Worm (Caenorhabditis elegans) whole organism, L1 larva: ENCODE measurements around the gene fbxa-152.

Source experiments
- C04F5.9 ChIP-seq: sonication (generic microtip); optimal IDR thresholded peaks from 2 replicates; lab custom pipeline; 2016; ENCODE audit warnings: missing genetic modification characterization, missing compliant biosample characterization
- C16A3.4 ChIP-seq: fragments of 150-350 bp; optimal IDR thresholded peaks from 2 replicates; lab custom pipeline; 2014; ENCODE audit warnings: missing biosample characterization, missing genetic modification characterization
- F16B12.6 ChIP-seq: fragments of 150-350 bp; optimal IDR thresholded peaks from 2 replicates; lab custom pipeline; 2014; ENCODE audit warnings: missing biosample characterization, missing genetic modification characterization
- ama-1 ChIP-seq: fragments of 150-350 bp; optimal IDR thresholded peaks from 2 replicates; lab custom pipeline; 2014
- ceh-63 ChIP-seq: fragments of 200-800 bp; sonication (Bioruptor generic); optimal IDR thresholded peaks from 2 replicates; lab custom pipeline; 2018; ENCODE audit warnings: mild to moderate bottlenecking, missing genetic modification characterization, missing compliant biosample characterization
- ceh-8 ChIP-seq: fragments of 200-800 bp; sonication (Bioruptor generic); optimal IDR thresholded peaks from 2 replicates; lab custom pipeline; 2018; ENCODE audit warnings: mild to moderate bottlenecking, missing genetic modification characterization, moderate library complexity, missing compliant biosample characterization
- ceh-82 ChIP-seq, 3 experiments: fragments of 150-350 bp in 1 of 3; sonication (generic microtip) in 2 of 3; optimal IDR thresholded peaks; 2 replicates each; lab custom pipeline; 2014 to 2017; ENCODE audit warnings: missing biosample characterization in 3 of 3, missing genetic modification characterization in 3 of 3
- ceh-88 ChIP-seq: fragments of 200-800 bp; sonication (Bioruptor generic); IDR thresholded peaks from 2 replicates; pipeline ENCODE4 v1.3.6; 2022; ENCODE audit warnings: missing genetic modification characterization, missing compliant biosample characterization
- dpl-1 ChIP-seq, 3 experiments: fragments of 150-350 bp in 2 of 3; sonication (generic microtip) in 1 of 3; optimal IDR thresholded peaks; 2 replicates each; lab custom pipeline; 2014 to 2017; ENCODE audit warnings: missing biosample characterization in 3 of 3, missing genetic modification characterization in 3 of 3, missing genetic modification reagents in 3 of 3
- efl-1 ChIP-seq, 4 experiments: fragments of 150-350 bp; optimal IDR thresholded peaks in 3 of 4; peaks in 1 of 4; 1 replicate in 1 of 4; 2 replicates in 3 of 4; lab custom pipeline; 2014; ENCODE audit warnings: missing biosample characterization in 2 of 4, missing genetic modification characterization in 2 of 4, missing genetic modification reagents in 2 of 4
- efl-3 ChIP-seq: fragments of 200-800 bp; sonication (Bioruptor generic); optimal IDR thresholded peaks from 2 replicates; lab custom pipeline; 2018; ENCODE audit warnings: mild to moderate bottlenecking, missing genetic modification characterization, missing compliant biosample characterization
- elt-3 ChIP-seq, 6 experiments: fragments of 150-350 bp in 1 of 6; sonication (generic microtip); optimal IDR thresholded peaks; 2 replicates each; lab custom pipeline; 2017 to 2018; ENCODE audit warnings: missing biosample characterization in 6 of 6, missing genetic modification characterization in 6 of 6, inconsistent platforms in 1 of 6
- fkh-10 ChIP-seq: sonication (generic microtip); optimal IDR thresholded peaks from 2 replicates; lab custom pipeline; 2017; ENCODE audit warnings: missing biosample characterization, missing genetic modification reagents, missing genetic modification characterization
- fos-1 ChIP-seq: fragments of 150-350 bp; optimal IDR thresholded peaks from 2 replicates; lab custom pipeline; 2014; ENCODE audit warnings: missing biosample characterization, missing genetic modification characterization
- irx-1 ChIP-seq: sonication (generic microtip); optimal IDR thresholded peaks from 2 replicates; lab custom pipeline; 2016; ENCODE audit warnings: missing genetic modification characterization, missing compliant biosample characterization
- lin-13 ChIP-seq: fragments of 150-350 bp; optimal IDR thresholded peaks from 2 replicates; lab custom pipeline; 2014; ENCODE audit warnings: missing biosample characterization, missing genetic modification reagents, missing genetic modification characterization
- lin-14 ChIP-seq: fragments of 200-800 bp; sonication (Bioruptor generic); optimal IDR thresholded peaks from 2 replicates; lab custom pipeline; 2018; ENCODE audit warnings: mild to moderate bottlenecking, missing genetic modification characterization, moderate library complexity, missing compliant biosample characterization
- lin-15B ChIP-seq: fragments of 150-350 bp; sonication (generic microtip); optimal IDR thresholded peaks from 3 replicates; lab custom pipeline; 2014; ENCODE audit warnings: missing biosample characterization, missing genetic modification characterization
- lin-35 ChIP-seq, 2 experiments: fragments of 150-350 bp; optimal IDR thresholded peaks; 2 replicates each; lab custom pipeline; 2014; ENCODE audit warnings: missing biosample characterization in 2 of 2, missing genetic modification characterization in 2 of 2, missing genetic modification reagents in 2 of 2
- lir-3 ChIP-seq: sonication (generic microtip); optimal IDR thresholded peaks from 2 replicates; lab custom pipeline; 2016; ENCODE audit warnings: mild to moderate bottlenecking, missing genetic modification characterization, moderate library complexity, missing compliant biosample characterization; ENCODE audit not compliant: poor library complexity
- lsy-2 ChIP-seq, 2 experiments: fragments of 150-350 bp; optimal IDR thresholded peaks; 2 replicates each; lab custom pipeline; 2014; ENCODE audit warnings: missing biosample characterization in 2 of 2, missing genetic modification characterization in 2 of 2
- mab-9 ChIP-seq: fragments of 200-800 bp; sonication (Bioruptor generic); IDR thresholded peaks from 2 replicates; pipeline ENCODE4 v1.3.6; 2022; ENCODE audit warnings: missing genetic modification reagents, missing genetic modification characterization, missing compliant biosample characterization
- nhr-19 ChIP-seq: fragments of 200-800 bp; sonication (Bioruptor generic); conservative IDR thresholded peaks from 2 replicates; pipeline ENCODE4 v1.3.6; 2022; ENCODE audit warnings: missing genetic modification characterization, missing compliant biosample characterization
- nhr-20 ChIP-seq: sonication (generic microtip); optimal IDR thresholded peaks from 2 replicates; lab custom pipeline; 2016; ENCODE audit warnings: mild to moderate bottlenecking, missing genetic modification characterization, missing compliant biosample characterization
- nhr-237 ChIP-seq: fragments of 150-350 bp; optimal IDR thresholded peaks from 2 replicates; lab custom pipeline; 2014; ENCODE audit warnings: missing biosample characterization, missing genetic modification characterization
- nhr-28 ChIP-seq: fragments of 150-350 bp; optimal IDR thresholded peaks from 2 replicates; lab custom pipeline; 2014; ENCODE audit warnings: missing biosample characterization, missing genetic modification characterization
- nhr-47 ChIP-seq: sonication (generic microtip); optimal IDR thresholded peaks from 2 replicates; lab custom pipeline; 2016; ENCODE audit warnings: mild to moderate bottlenecking, missing genetic modification characterization, moderate library complexity, missing compliant biosample characterization
- nhr-71 ChIP-seq: sonication (generic microtip); optimal IDR thresholded peaks from 2 replicates; lab custom pipeline; 2016; ENCODE audit warnings: mild to moderate bottlenecking, missing genetic modification characterization, moderate library complexity, missing compliant biosample characterization
- nhr-77 ChIP-seq: fragments of 150-350 bp; optimal IDR thresholded peaks from 2 replicates; lab custom pipeline; 2014; ENCODE audit warnings: missing biosample characterization, missing genetic modification characterization
- nhr-84 ChIP-seq: sonication (generic microtip); optimal IDR thresholded peaks from 2 replicates; lab custom pipeline; 2017; ENCODE audit warnings: missing biosample characterization, missing genetic modification characterization
- nhr-90 ChIP-seq: sonication (generic microtip); optimal IDR thresholded peaks from 2 replicates; lab custom pipeline; 2016; ENCODE audit warnings: mild to moderate bottlenecking, missing genetic modification characterization, missing compliant biosample characterization; ENCODE audit not compliant: poor library complexity
- pag-3 ChIP-seq: sonication (generic microtip); optimal IDR thresholded peaks from 2 replicates; lab custom pipeline; 2017; ENCODE audit warnings: missing genetic modification characterization, mild to moderate bottlenecking, missing compliant biosample characterization, antibody characterized with exemption, borderline replicate concordance; ENCODE audit not compliant: insufficient read depth
- skn-1 ChIP-seq: fragments of 150-350 bp; optimal IDR thresholded peaks from 2 replicates; lab custom pipeline; 2014; ENCODE audit warnings: missing biosample characterization, missing genetic modification characterization
- snpc-4 ChIP-seq: fragments of 150-350 bp; optimal IDR thresholded peaks from 2 replicates; lab custom pipeline; 2014; ENCODE audit warnings: missing biosample characterization, missing genetic modification characterization
- snu-23 ChIP-seq: sonication (generic microtip); optimal IDR thresholded peaks from 2 replicates; lab custom pipeline; 2016; ENCODE audit warnings: missing genetic modification characterization, missing compliant biosample characterization
- sptf-1 ChIP-seq: fragments of 150-350 bp; optimal IDR thresholded peaks from 2 replicates; lab custom pipeline; 2014; ENCODE audit warnings: missing biosample characterization, missing genetic modification characterization
- sup-37 ChIP-seq: fragments of 200-800 bp; sonication (Bioruptor generic); optimal IDR thresholded peaks from 2 replicates; lab custom pipeline; 2018; ENCODE audit warnings: mild to moderate bottlenecking, missing genetic modification characterization, missing compliant biosample characterization
- tbx-2 ChIP-seq: sonication (generic microtip); optimal IDR thresholded peaks from 2 replicates; lab custom pipeline; 2016; ENCODE audit warnings: missing genetic modification characterization, missing compliant biosample characterization
- unc-30 ChIP-seq: sonication (generic microtip); optimal IDR thresholded peaks from 2 replicates; lab custom pipeline; 2017; ENCODE audit warnings: missing biosample characterization, missing genetic modification characterization
- unc-86 ChIP-seq: sonication (generic microtip); optimal IDR thresholded peaks from 2 replicates; lab custom pipeline; 2016; ENCODE audit warnings: missing genetic modification characterization, missing compliant biosample characterization
- vab-15 ChIP-seq: sonication (generic microtip); optimal IDR thresholded peaks from 2 replicates; lab custom pipeline; 2017; ENCODE audit warnings: missing genotype, mild to moderate bottlenecking, missing genetic modification characterization, missing compliant biosample characterization
- xbp-1 ChIP-seq: sonication (generic microtip); optimal IDR thresholded peaks from 2 replicates; lab custom pipeline; 2016; ENCODE audit warnings: missing genetic modification characterization, missing compliant biosample characterization
- zip-4 ChIP-seq: fragments of 200-800 bp; sonication (Bioruptor generic); optimal IDR thresholded peaks from 2 replicates; lab custom pipeline; 2018; ENCODE audit warnings: mild to moderate bottlenecking, missing genetic modification characterization, moderate library complexity, missing compliant biosample characterization

Gene fbxa-152

DNA sequence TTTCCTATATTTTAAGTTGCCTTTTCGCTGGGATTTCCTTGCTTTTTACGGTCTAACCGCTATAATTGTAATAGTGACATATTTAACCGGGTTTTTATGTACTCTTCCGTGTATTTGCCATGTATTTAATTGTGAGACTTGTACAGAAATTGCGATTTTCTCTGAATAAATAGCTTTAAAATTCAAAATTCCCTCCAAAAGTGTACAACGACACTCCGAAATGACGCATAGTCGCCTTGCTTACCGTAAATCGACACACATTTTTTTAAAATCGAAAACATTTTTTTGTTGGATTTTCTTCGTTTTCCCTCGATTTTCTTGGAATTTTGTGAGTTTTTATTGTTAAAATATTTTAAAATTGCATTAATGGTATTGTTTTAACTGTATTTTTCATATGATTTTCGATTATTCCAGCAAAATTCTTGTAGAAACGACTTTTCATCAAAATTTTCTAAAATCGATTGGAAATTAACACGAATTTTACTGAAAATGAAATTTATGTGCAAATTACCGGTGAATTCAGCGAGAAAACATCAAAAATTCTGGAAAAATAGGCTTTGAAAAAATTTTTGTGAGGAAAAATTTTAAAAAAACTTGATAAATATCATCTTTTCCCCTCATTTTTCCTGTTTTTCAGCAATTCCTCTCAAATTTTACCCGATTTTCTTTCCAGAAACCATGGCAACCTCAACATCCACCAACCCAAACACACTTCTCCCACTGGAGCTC is 32.3 kb downstream of the fbxa-152 start, which contains the start of gene lsm-5 (continued):
- peak; percentile 19 for TF ChIP-seq skn-1 (tag; lab: Kevin White, UChicago)
- peak; percentile 55 for TF ChIP-seq nhr-47 (tag; lab: Kevin White, UChicago)
- TF ChIP-seq pag-3, result no peak
- TF ChIP-seq nhr-71 (tag; lab: Kevin White, UChicago), result peak; percentile 64
- TF ChIP-seq nhr-77 (tag; lab: Kevin White, UChicago), result peak; percentile 34
- peak; percentile 56 for TF ChIP-seq C16A3.4 (tag; lab: Kevin White, UChicago)
- TF ChIP-seq vab-15 (tag; lab: Kevin White, UChicago), result no peak
- TF ChIP-seq ama-1, result peak; percentile 95
- peak; percentile 34 for TF ChIP-seq lin-15B
- peak; percentile 43 for TF ChIP-seq nhr-20 (tag; lab: Kevin White, UChicago)
- TF ChIP-seq dpl-1 (GFP tag; optimal IDR thresholded peaks at IDR 0.05; lab: Kevin White, UChicago), result peak; percentile 91 to 96 (median 95)
- no peak for TF ChIP-seq efl-3 (GFP tag; lab: Kevin White, UChicago)
- peak; percentile 4 for TF ChIP-seq sup-37 (GFP tag; lab: Kevin White, UChicago)
- no peak for TF ChIP-seq ceh-88 (GFP tag; lab: Robert Waterston, UW)
- no peak for TF ChIP-seq nhr-28 (tag; lab: Kevin White, UChicago)
- TF ChIP-seq irx-1 (tag; lab: Kevin White, UChicago), result peak; percentile 52
- TF ChIP-seq C04F5.9 (tag; lab: Kevin White, UChicago), result no peak
- no peak for TF ChIP-seq unc-30 (tag; lab: Kevin White, UChicago)
- peak; percentile 63 for TF ChIP-seq lin-14 (GFP tag; lab: Kevin White, UChicago)
- TF ChIP-seq nhr-90 (tag; lab: Kevin White, UChicago), result peak; percentile 13
- TF ChIP-seq xbp-1 (tag; lab: Kevin White, UChicago), result peak; percentile 48
- TF ChIP-seq fos-1 (tag; lab: Kevin White, UChicago), result peak; percentile 11
- peak; percentile 65 to 82 for TF ChIP-seq lsy-2 (tag; optimal IDR thresholded peaks at IDR 0.05; lab: Kevin White, UChicago)
- peak; percentile 95 to 97 for TF ChIP-seq lin-35 (GFP tag; optimal IDR thresholded peaks at IDR 0.05; lab: Kevin White, UChicago)
- no peak for TF ChIP-seq mab-9
- TF ChIP-seq tbx-2 (tag; lab: Kevin White, UChicago), result peak; percentile 63
- peak; percentile 96 to 97 for TF ChIP-seq efl-1 (optimal IDR thresholded peaks at IDR 0.05; lab: Kevin White, UChicago)
- TF ChIP-seq efl-1 (GFP tag; optimal IDR thresholded peaks at IDR 0.05 in 1 of 2; lab: Kevin White, UChicago), result peak; percentile 95 to 99
- peak; percentile 19 for TF ChIP-seq F16B12.6 (tag; lab: Kevin White, UChicago)
- no peak for TF ChIP-seq nhr-84 (tag; lab: Kevin White, UChicago)
- TF ChIP-seq lin-13, result peak; percentile 41
- TF ChIP-seq zip-4 (GFP tag; lab: Kevin White, UChicago), result no peak
- no peak for TF ChIP-seq ceh-8
- TF ChIP-seq unc-86 (tag; lab: Kevin White, UChicago), result peak; percentile 5
- no peak for TF ChIP-seq nhr-237 (tag; lab: Kevin White, UChicago)
- peak; percentile 62 for TF ChIP-seq snu-23 (GFP tag; lab: Kevin White, UChicago)
- peak; percentile 64 for TF ChIP-seq nhr-19 (GFP tag; lab: Robert Waterston, UW)
- no peak for TF ChIP-seq fkh-10
- TF ChIP-seq sptf-1 (tag; lab: Kevin White, UChicago), result no peak

DNA sequence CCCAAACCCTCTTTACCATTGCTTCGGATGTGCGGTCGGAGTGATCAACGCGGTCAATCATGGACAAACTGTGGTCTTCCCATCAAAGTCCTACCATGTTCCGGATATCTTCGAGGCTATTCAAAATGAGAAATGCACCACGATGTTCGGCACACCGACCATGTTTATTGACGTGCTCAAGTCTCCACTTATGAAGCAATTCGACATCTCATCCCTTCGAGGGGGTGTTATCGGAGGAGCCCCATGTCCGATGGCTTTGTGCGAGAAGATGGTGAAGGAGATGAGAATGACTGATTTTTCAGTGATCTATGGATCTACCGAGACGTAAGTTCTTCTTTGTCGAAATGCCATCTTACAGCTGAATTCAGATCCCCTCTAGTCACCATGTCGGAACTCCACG is 33.8 kb downstream of the fbxa-152 start:
- TF ChIP-seq efl-1 (optimal IDR thresholded peaks at IDR 0.05; lab: Kevin White, UChicago) (no peak), efl-1 (GFP tag; optimal IDR thresholded peaks at IDR 0.05 in 1 of 2; lab: Kevin White, UChicago) (peak in 1 of 2 experiments; percentile 88), ceh-82 (tag; optimal IDR thresholded peaks at IDR 0.05; lab: Kevin White, UChicago) (no peak), lir-3 (tag; lab: Kevin White, UChicago) (peak; percentile 3), snpc-4 (tag; lab: Kevin White, UChicago) (no peak), lsy-2 (tag; optimal IDR thresholded peaks at IDR 0.05; lab: Kevin White, UChicago) (no peak), ceh-63 (GFP tag; lab: Kevin White, UChicago) (no peak), ama-1 (peak; percentile 13), elt-3 (tag; optimal IDR thresholded peaks at IDR 0.05; lab: Kevin White, UChicago) (no peak), unc-86 (tag; lab: Kevin White, UChicago) (no peak), xbp-1 (tag; lab: Kevin White, UChicago) (no peak)
